Worm (Caenorhabditis elegans) whole organism, midembryonic: Measurements from ENCODE around the gene mdt-8.

Experiments used
- T22C8.4 ChIP-seq: fragments of 200-800 bp; sonication (Bioruptor generic); IDR thresholded peaks from 2 replicates; pipeline ENCODE4 v1.3.6; 2022; ENCODE audit warnings: missing genetic modification characterization, missing compliant biosample characterization
- flt-1 ChIP-seq: fragments of 200-800 bp; sonication (Bioruptor generic); IDR thresholded peaks from 2 replicates; pipeline ENCODE4 v1.3.6; 2022; ENCODE audit warnings: missing genetic modification characterization, missing compliant biosample characterization
- klf-2 ChIP-seq: fragments of 200-800 bp; sonication (Bioruptor generic); conservative IDR thresholded peaks from 2 replicates; pipeline ENCODE4 v1.3.6; 2022; ENCODE audit warnings: missing genetic modification reagents, missing genetic modification characterization, missing compliant biosample characterization
- ref-1 ChIP-seq: fragments of 200-800 bp; sonication (Bioruptor generic); conservative IDR thresholded peaks from 2 replicates; pipeline ENCODE4 v1.3.6; 2022; ENCODE audit warnings: missing genetic modification reagents, missing genetic modification characterization, missing compliant biosample characterization
- tab-1 ChIP-seq: fragments of 200-800 bp; sonication (Bioruptor generic); IDR thresholded peaks from 2 replicates; pipeline ENCODE4 v1.3.6; 2022; ENCODE audit warnings: missing genetic modification characterization, missing compliant biosample characterization
- ztf-23 ChIP-seq: fragments of 200-800 bp; sonication (Bioruptor generic); IDR thresholded peaks from 2 replicates; pipeline ENCODE4 v1.3.6; 2022; ENCODE audit warnings: missing genetic modification reagents, missing genetic modification characterization, missing compliant biosample characterization

DNA sequence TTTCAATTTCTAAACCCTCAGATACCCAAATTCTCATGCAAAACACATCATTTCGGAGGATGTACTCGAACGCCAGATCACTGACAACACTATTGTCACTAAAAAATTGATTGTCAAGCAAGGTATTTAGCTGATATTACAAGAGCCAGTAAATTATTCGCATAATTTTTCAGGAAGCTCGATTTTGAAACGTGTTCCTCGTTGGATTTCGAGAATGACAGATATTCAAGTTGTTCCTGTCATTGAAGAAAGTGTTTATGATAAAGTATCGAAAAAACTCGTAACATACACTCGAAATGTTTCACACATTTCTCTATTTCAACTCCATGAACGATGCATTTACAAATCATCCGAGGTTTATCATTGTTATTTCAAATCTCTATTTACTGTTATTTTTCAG lies 37.8 kb downstream of the mdt-8 start:
- TF ChIP-seq tab-1 (GFP tag; lab: Robert Waterston, UW) = no peak
- no peak for TF ChIP-seq klf-2
- no peak for TF ChIP-seq flt-1 (GFP tag; lab: Robert Waterston, UW)
- TF ChIP-seq T22C8.4 (GFP tag; lab: Robert Waterston, UW) = no peak
- no peak for TF ChIP-seq ztf-23 (GFP tag; lab: Robert Waterston, UW)
- TF ChIP-seq ref-1 (GFP tag; lab: Robert Waterston, UW) = no peak
